Fruit fly (Drosophila melanogaster): ENCODE measurements around the gene Tmem43.

DNA sequence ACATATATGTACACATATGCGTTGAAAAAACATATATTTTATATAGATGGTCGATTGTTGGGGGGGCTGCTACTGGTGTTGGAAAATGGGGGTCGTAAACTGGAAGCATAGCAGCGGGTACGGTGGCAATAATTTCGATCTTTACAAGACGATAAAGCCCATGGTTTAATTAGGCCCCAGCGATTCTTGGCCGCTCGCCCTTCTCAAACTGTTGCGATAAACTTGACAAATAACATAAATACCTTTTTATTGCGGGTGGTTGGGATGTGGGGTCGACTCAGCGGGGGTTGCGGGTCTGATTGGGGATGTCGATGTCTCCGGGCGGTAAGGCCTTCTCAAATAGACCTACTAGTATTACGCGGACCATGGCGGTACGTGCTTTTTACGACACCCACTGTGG is 23.7 kb upstream of the Tmem43 start:
- TF ChIP-seq psq (optimal IDR thresholded peaks at IDR 0.05) (no peak), Myc (optimal IDR thresholded peaks at IDR 0.05) (no peak), h (optimal IDR thresholded peaks at IDR 0.05) (no peak)
